Worm (Caenorhabditis elegans) whole organism, L4 larva: ENCODE data around the gene C12D12.3.
A peak's percentile ranks its signal among the peaks of the same experiment; 100 is the strongest.

Source experiments
- Y5F2A.4 ChIP-seq: fragments of 200-800 bp; sonication (Bioruptor generic); optimal IDR thresholded peaks from 2 replicates; lab custom pipeline; 2018; ENCODE audit warnings: mild to moderate bottlenecking, missing genetic modification characterization, missing compliant biosample characterization
- ama-1 ChIP-seq: fragments of 150-350 bp; optimal IDR thresholded peaks from 2 replicates; lab custom pipeline; 2014; ENCODE audit warnings: inconsistent platforms, mixed read lengths
- dve-1 ChIP-seq: sonication (generic microtip); optimal IDR thresholded peaks from 2 replicates; lab custom pipeline; 2017; ENCODE audit warnings: antibody characterized with exemption, mild to moderate bottlenecking, missing genetic modification characterization, missing compliant biosample characterization; ENCODE audit not compliant: insufficient read depth
- egl-27 ChIP-seq: sonication (generic microtip); optimal IDR thresholded peaks from 3 replicates; lab custom pipeline; 2017; ENCODE audit warnings: missing biosample characterization, missing genetic modification reagents, missing genetic modification characterization
- fkh-10 ChIP-seq: fragments of 150-350 bp; optimal IDR thresholded peaks from 2 replicates; lab custom pipeline; 2014; ENCODE audit warnings: missing biosample characterization, missing genetic modification reagents, missing genetic modification characterization
- hlh-11 ChIP-seq: fragments of 200-800 bp; sonication (Bioruptor generic); optimal IDR thresholded peaks from 2 replicates; lab custom pipeline; 2018; ENCODE audit warnings: mild to moderate bottlenecking, missing genetic modification characterization, missing compliant biosample characterization
- lsy-2 ChIP-seq, 2 experiments: fragments of 150-350 bp in 1 of 2; sonication (generic microtip) in 1 of 2; optimal IDR thresholded peaks; 2 replicates each; lab custom pipeline; 2014 to 2017; ENCODE audit warnings: missing biosample characterization in 2 of 2, missing genetic modification characterization in 2 of 2
- nhr-11 ChIP-seq: fragments of 150-350 bp; optimal IDR thresholded peaks from 2 replicates; lab custom pipeline; 2014; ENCODE audit warnings: missing biosample characterization, missing genetic modification characterization
- nhr-41 ChIP-seq: fragments of 200-800 bp; sonication (Bioruptor generic); IDR thresholded peaks from 2 replicates; pipeline ENCODE4 v1.3.6; 2022; ENCODE audit warnings: missing genetic modification reagents, missing genetic modification characterization, missing compliant biosample characterization
- pha-4 ChIP-seq, 2 experiments: fragments of 150-350 bp in 1 of 2; fragments of 200-800 bp in 1 of 2; sonication (Bioruptor generic) in 1 of 2; IDR thresholded peaks in 1 of 2; optimal IDR thresholded peaks in 1 of 2; 2 replicates each; pipeline versions ENCODE4 v1.3.6 to Lab custom; 2014 to 2022; ENCODE audit warnings: missing genetic modification characterization in 2 of 2, missing genetic modification reagents in 2 of 2, missing biosample characterization in 1 of 2, missing compliant biosample characterization in 1 of 2
- saeg-2 ChIP-seq: fragments of 200-800 bp; sonication (Bioruptor generic); IDR thresholded peaks from 2 replicates; pipeline ENCODE4 v1.3.6; 2022; ENCODE audit warnings: missing genetic modification reagents, missing genetic modification characterization, missing compliant biosample characterization
- sdz-12 ChIP-seq: fragments of 200-800 bp; sonication (Bioruptor generic); optimal IDR thresholded peaks from 2 replicates; lab custom pipeline; 2018; ENCODE audit warnings: mild to moderate bottlenecking, missing genetic modification characterization, missing compliant biosample characterization
- spr-1 ChIP-seq: sonication (generic microtip); optimal IDR thresholded peaks from 2 replicates; lab custom pipeline; 2016; ENCODE audit warnings: mild to moderate bottlenecking, missing genetic modification characterization, missing compliant biosample characterization
- unc-62 ChIP-seq, 3 experiments: fragments of 150-350 bp in 1 of 3; sonication (generic microtip); optimal IDR thresholded peaks in 2 of 3; peaks in 1 of 3; 1 replicate in 1 of 3; 2 replicates in 2 of 3; lab custom pipeline; 2014 to 2017; ENCODE audit warnings: missing biosample characterization in 3 of 3, missing genetic modification characterization in 3 of 3, missing genetic modification reagents in 3 of 3, missing genotype in 1 of 3

DNA sequence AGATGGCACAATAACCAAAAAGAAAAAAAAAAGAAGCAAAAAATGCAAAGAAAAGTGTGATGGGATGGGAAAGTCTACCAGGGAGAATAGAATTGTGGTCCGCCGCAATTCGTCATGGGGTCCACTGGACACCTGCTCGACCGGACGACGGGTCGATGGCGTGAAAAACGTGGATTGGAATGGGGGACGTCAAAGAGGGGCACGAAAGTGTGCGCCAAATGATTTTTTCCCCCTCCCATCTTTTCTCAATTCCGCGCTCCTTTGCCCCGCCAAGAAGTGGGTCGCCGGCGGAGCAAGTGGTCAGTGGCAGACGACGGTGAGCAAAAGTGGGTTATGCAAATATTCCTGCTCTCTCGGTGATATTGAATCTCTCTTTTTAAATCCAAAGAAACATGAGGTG lies 21.1 kb upstream of the C12D12.3 start:
- no peak for TF ChIP-seq nhr-11
- TF ChIP-seq lsy-2 (tag; optimal IDR thresholded peaks at IDR 0.05; lab: Kevin White, UChicago), result no peak
- peak; percentile 10 for TF ChIP-seq hlh-11
- TF ChIP-seq Y5F2A.4 (GFP tag; lab: Kevin White, UChicago), result no peak
- TF ChIP-seq sdz-12 (GFP tag; lab: Kevin White, UChicago), result no peak
- no peak for TF ChIP-seq unc-62 (GFP tag; optimal IDR thresholded peaks at IDR 0.05 in 1 of 2; lab: Kevin White, UChicago)
- no peak for TF ChIP-seq unc-62 (tag; optimal IDR thresholded peaks at IDR 0.05; lab: Kevin White, UChicago)
- TF ChIP-seq nhr-41 (GFP tag; lab: Robert Waterston, UW), result no peak
- TF ChIP-seq egl-27 (tag; lab: Kevin White, UChicago), result no peak
- TF ChIP-seq pha-4 (GFP tag; IDR thresholded peaks at IDR 0.05; lab: Robert Waterston, UW), result no peak
- TF ChIP-seq pha-4 (tag; optimal IDR thresholded peaks at IDR 0.05; lab: Kevin White, UChicago), result no peak
- no peak for TF ChIP-seq ama-1 (lab: Kevin White, UChicago)
- TF ChIP-seq spr-1, result no peak
- TF ChIP-seq dve-1 (tag; lab: Kevin White, UChicago), result no peak
- no peak for TF ChIP-seq saeg-2 (GFP tag; lab: Robert Waterston, UW)
- no peak for TF ChIP-seq fkh-10
